Worm (Caenorhabditis elegans): ENCODE measurements around the gene gop-3.

The gop-3 gene

ce11 chrIII:5280228-5280627 is 19.7 kb downstream of the gop-3 start:
- no peak for TF ChIP-seq tbx-8 (GFP tag; optimal IDR thresholded peaks at IDR 0.05)
- TF ChIP-seq zip-8 (tag; optimal IDR thresholded peaks at IDR 0.05), result no peak
- no peak for TF ChIP-seq nhr-237 (tag; optimal IDR thresholded peaks at IDR 0.05)
- no peak for TF ChIP-seq mep-1 (tag; optimal IDR thresholded peaks at IDR 0.05)
- no peak for TF ChIP-seq nhr-28 (tag; optimal IDR thresholded peaks at IDR 0.05)
- TF ChIP-seq M03D4.4 (tag; optimal IDR thresholded peaks at IDR 0.05), result no peak
- TF ChIP-seq lin-32 (GFP tag; optimal IDR thresholded peaks at IDR 0.05), result no peak

ce11 chrIII:5285484-5285883 is 25.0 kb downstream of the gop-3 start:
- TF ChIP-seq unc-39 (tag; optimal IDR thresholded peaks at IDR 0.05) (no peak), nhr-237 (tag; optimal IDR thresholded peaks at IDR 0.05) (no peak), ham-2 (GFP tag; optimal IDR thresholded peaks at IDR 0.05) (no peak), ztf-11 (tag; optimal IDR thresholded peaks at IDR 0.05) (no peak), tbx-8 (GFP tag; optimal IDR thresholded peaks at IDR 0.05) (no peak), elt-1 (tag; optimal IDR thresholded peaks at IDR 0.05; ENCODE audit: borderline replicate concordance, insufficient read depth) (no peak), nhr-76 (tag; optimal IDR thresholded peaks at IDR 0.05) (no peak), blmp-1 (tag; optimal IDR thresholded peaks at IDR 0.05) (no peak), unc-120 (tag; optimal IDR thresholded peaks at IDR 0.05; ENCODE audit: poor library complexity, severe bottlenecking) (no peak), ceh-83 (GFP tag; optimal IDR thresholded peaks at IDR 0.05) (no peak), ceh-39 (tag; optimal IDR thresholded peaks at IDR 0.05) (no peak), nhr-2 (tag; optimal IDR thresholded peaks at IDR 0.05) (no peak), nhr-12 (tag; optimal IDR thresholded peaks at IDR 0.05) (no peak)

DNA sequence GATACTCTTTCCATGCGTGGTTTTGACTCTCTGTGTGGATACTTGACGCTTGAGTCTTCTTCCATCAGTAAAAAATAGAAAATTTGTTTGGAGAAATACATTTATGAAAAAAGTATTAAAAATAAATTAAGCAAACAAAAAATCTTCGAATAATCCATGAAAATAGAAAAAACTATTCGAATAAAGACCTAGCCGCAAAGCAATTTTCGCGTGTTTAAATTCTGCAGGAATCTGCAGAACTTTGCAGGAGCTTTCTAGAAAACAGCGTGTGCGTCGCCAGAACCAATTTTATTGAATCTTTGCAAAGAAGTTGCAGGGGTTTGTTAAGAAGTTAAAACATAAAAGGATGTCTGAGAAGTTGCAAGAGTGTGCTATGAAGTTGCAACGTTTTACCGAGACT is 25.7 kb downstream of the gop-3 start, which contains the start of gene ZC395.11:
Gene ZC395.11 (minus strand): TSS at position 101 of the 400 bp plus-strand sequence.
- TF ChIP-seq drap-1 (GFP tag; optimal IDR thresholded peaks at IDR 0.05) (no peak), nhr-28 (tag; optimal IDR thresholded peaks at IDR 0.05) (no peak), flh-1 (GFP tag; optimal IDR thresholded peaks at IDR 0.05) (no peak), unc-62 (GFP tag; optimal IDR thresholded peaks at IDR 0.05) (no peak), cnd-1 (tag; optimal IDR thresholded peaks at IDR 0.05) (no peak), bed-3 (GFP tag; optimal IDR thresholded peaks at IDR 0.05) (no peak), ces-1 (GFP tag; optimal IDR thresholded peaks at IDR 0.05) (no peak), sptf-1 (tag; optimal IDR thresholded peaks at IDR 0.05) (no peak), ceh-39 (tag; optimal IDR thresholded peaks at IDR 0.05) (no peak), mls-2 (tag; optimal IDR thresholded peaks at IDR 0.05) (no peak), elt-1 (tag; optimal IDR thresholded peaks at IDR 0.05; ENCODE audit: borderline replicate concordance, insufficient read depth) (no peak), snpc-4 (tag; optimal IDR thresholded peaks at IDR 0.05) (no peak), mab-5 (tag; optimal IDR thresholded peaks at IDR 0.05) (no peak), lsy-2 (tag; optimal IDR thresholded peaks at IDR 0.05) (no peak)

DNA sequence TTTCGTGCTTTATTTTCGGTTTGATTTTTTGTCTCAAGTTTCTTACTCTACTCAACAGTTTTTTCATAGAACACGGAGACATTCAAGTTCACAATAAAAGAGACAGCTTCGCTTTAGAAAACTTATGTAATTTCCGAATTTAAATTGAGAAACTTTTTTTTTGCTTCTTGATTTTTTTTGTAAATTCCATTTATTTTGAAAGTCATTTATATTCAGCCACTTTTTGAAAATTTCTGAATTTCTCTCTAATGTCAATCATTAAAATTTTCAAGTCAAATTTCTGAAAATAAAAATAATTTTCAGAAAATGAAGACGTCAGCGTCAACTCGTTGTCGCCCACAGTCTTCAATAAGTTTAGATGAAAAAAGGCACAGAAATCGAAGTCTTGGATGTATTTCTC is 27.4 kb downstream of the gop-3 start, which contains the start of gene T15B12.1:
Gene T15B12.1 (plus strand): TSS at position 301 of the 400 bp plus-strand sequence.
- TF ChIP-seq lsy-2 (tag; optimal IDR thresholded peaks at IDR 0.05), result no peak
- TF ChIP-seq nhr-12 (tag; optimal IDR thresholded peaks at IDR 0.05), result no peak
- no peak for TF ChIP-seq bed-3 (GFP tag; optimal IDR thresholded peaks at IDR 0.05)
- no peak for TF ChIP-seq ceh-83 (GFP tag; optimal IDR thresholded peaks at IDR 0.05)
- no peak for TF ChIP-seq mls-2 (tag; optimal IDR thresholded peaks at IDR 0.05)
- TF ChIP-seq lin-32 (GFP tag; optimal IDR thresholded peaks at IDR 0.05), result no peak
- TF ChIP-seq ceh-39 (tag; optimal IDR thresholded peaks at IDR 0.05), result no peak
- TF ChIP-seq nhr-2 (tag; optimal IDR thresholded peaks at IDR 0.05), result no peak
- no peak for TF ChIP-seq ham-2 (GFP tag; optimal IDR thresholded peaks at IDR 0.05)
- no peak for TF ChIP-seq snpc-4 (tag; optimal IDR thresholded peaks at IDR 0.05)
- no peak for TF ChIP-seq unc-62 (GFP tag; optimal IDR thresholded peaks at IDR 0.05)
- TF ChIP-seq zip-8 (tag; optimal IDR thresholded peaks at IDR 0.05), result no peak
- TF ChIP-seq nhr-28 (tag; optimal IDR thresholded peaks at IDR 0.05), result no peak
- no peak for TF ChIP-seq nhr-76 (tag; optimal IDR thresholded peaks at IDR 0.05)
- no peak for TF ChIP-seq blmp-1 (tag; optimal IDR thresholded peaks at IDR 0.05)
- TF ChIP-seq unc-39 (tag; optimal IDR thresholded peaks at IDR 0.05), result no peak
- TF ChIP-seq ztf-11 (tag; optimal IDR thresholded peaks at IDR 0.05), result no peak

DNA sequence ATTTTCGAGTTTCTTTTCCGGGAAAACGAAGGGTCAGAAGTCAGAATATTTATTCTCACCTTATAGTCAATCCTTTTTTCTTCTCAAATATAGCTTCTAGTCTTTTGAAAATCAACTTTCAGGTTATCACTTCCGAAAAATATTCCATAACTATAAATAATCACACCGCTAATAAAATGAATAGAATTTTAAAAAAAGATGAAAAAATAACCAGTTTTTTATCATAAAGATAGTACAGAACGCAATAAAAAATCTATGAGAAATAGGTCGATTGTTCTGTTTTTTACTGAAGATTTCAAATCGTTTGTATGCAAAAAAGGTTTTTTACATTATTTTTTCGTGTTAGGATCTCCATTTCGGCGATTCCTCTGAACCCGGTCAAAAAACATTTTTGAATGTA is 29.7 kb downstream of the gop-3 start:
- TF ChIP-seq mls-2 (tag; optimal IDR thresholded peaks at IDR 0.05) (no peak), cnd-1 (tag; optimal IDR thresholded peaks at IDR 0.05) (no peak), lin-13 (tag; optimal IDR thresholded peaks at IDR 0.05) (no peak), tbx-8 (GFP tag; optimal IDR thresholded peaks at IDR 0.05) (no peak), mab-5 (tag; optimal IDR thresholded peaks at IDR 0.05) (no peak), ceh-39 (tag; optimal IDR thresholded peaks at IDR 0.05) (no peak), lin-32 (GFP tag; optimal IDR thresholded peaks at IDR 0.05) (no peak), nhr-237 (tag; optimal IDR thresholded peaks at IDR 0.05) (no peak), mep-1 (tag; optimal IDR thresholded peaks at IDR 0.05) (no peak), flh-1 (GFP tag; optimal IDR thresholded peaks at IDR 0.05) (no peak), snpc-4 (tag; optimal IDR thresholded peaks at IDR 0.05) (no peak), lsy-2 (tag; optimal IDR thresholded peaks at IDR 0.05) (no peak), pha-4 (tag; optimal IDR thresholded peaks at IDR 0.05) (no peak)
